In genomic region chrX:8891565-8892276, dm6 we compare ENCODE assay signal across 5 fruit fly cellular contexts.
A peak's percentile ranks its signal among the peaks of the same experiment; 100 is the strongest.
TF ChIP-seq lines count a peak whose summit lies in the region.

No protein-coding gene starts in this region.

TF ChIP-seq in whole organism, adult, 20 proteins besides CTCF, POLR2A, EP300 and RAD21 (continued from another document):
- TF ChIP-seq tj (GFP tag; optimal IDR thresholded peaks at IDR 0.05; lab: Kevin White, UChicago) (peak; percentile 88), pad (GFP tag; optimal IDR thresholded peaks at IDR 0.05; lab: Kevin White, UChicago) (no peak)

TF ChIP-seq in whole organism, embryonic, 481 proteins besides CTCF, POLR2A, EP300 and RAD21 (continued from another document and continues in another):
- TF ChIP-seq sug (tag; optimal IDR thresholded peaks at IDR 0.05; lab: Kevin White, UChicago) (no peak), CG9797 (GFP tag; optimal IDR thresholded peaks at IDR 0.05; lab: Kevin White, UChicago) (no peak), pros (GFP tag; optimal IDR thresholded peaks at IDR 0.05; lab: Kevin White, UChicago) (peak; percentile 50), dmrt11E (tag; optimal IDR thresholded peaks at IDR 0.05; lab: Kevin White, UChicago) (peak; percentile 53), Mes4 (GFP tag; optimal IDR thresholded peaks at IDR 0.05; lab: Kevin White, UChicago) (no peak), Dek (tag; optimal IDR thresholded peaks at IDR 0.05; lab: Kevin White, UChicago) (peak; percentile 71), ssp (GFP tag; IDR thresholded peaks at IDR 0.05; lab: Robert Waterston, UW) (peak; percentile 60), dimm (GFP tag; IDR thresholded peaks at IDR 0.05; lab: Robert Waterston, UW) (no peak), CG4360 (GFP tag; IDR thresholded peaks at IDR 0.05; lab: Robert Waterston, UW) (peak; percentile 98), zen2 (GFP tag; IDR thresholded peaks at IDR 0.05; lab: Robert Waterston, UW; ENCODE audit: partially characterized antibody) (no peak), CG11504 (tag; optimal IDR thresholded peaks at IDR 0.05; lab: Kevin White, UChicago) (peak; percentile 85), HmgD (GFP tag; optimal IDR thresholded peaks at IDR 0.05; lab: Kevin White, UChicago) (no peak), CG43689 (GFP tag; IDR thresholded peaks at IDR 0.05; lab: Robert Waterston, UW) (peak; percentile 57), ems (GFP tag; optimal IDR thresholded peaks at IDR 0.05; lab: Kevin White, UChicago) (peak; percentile 71), CG1832 (GFP tag; optimal IDR thresholded peaks at IDR 0.05; lab: Kevin White, UChicago) (no peak), zfh2 (GFP tag; optimal IDR thresholded peaks at IDR 0.05; lab: Kevin White, UChicago) (no peak), Dip3 (GFP tag; optimal IDR thresholded peaks at IDR 0.05; lab: Kevin White, UChicago) (peak; percentile 4), Bdp1 (GFP tag; optimal IDR thresholded peaks at IDR 0.05; lab: Kevin White, UChicago) (peak; percentile 27), ara (GFP tag; IDR thresholded peaks at IDR 0.05; lab: Robert Waterston, UW) (0 out of 2 replicates have a peak, but pooled peaks have one; percentile 38), az2 (GFP tag; optimal IDR thresholded peaks at IDR 0.05; lab: Kevin White, UChicago) (peak; percentile 78), btn (GFP tag; optimal IDR thresholded peaks at IDR 0.05; lab: Kevin White, UChicago) (no peak), CG7745 (tag; optimal IDR thresholded peaks at IDR 0.05; lab: Kevin White, UChicago) (no peak), CG6272 (GFP tag; IDR thresholded peaks at IDR 0.05; lab: Robert Waterston, UW) (0 out of 2 replicates have a peak, but pooled peaks have one; percentile 12), kay (GFP tag; optimal IDR thresholded peaks at IDR 0.05; lab: Kevin White, UChicago) (no peak), H15 (GFP tag; IDR thresholded peaks at IDR 0.05; lab: Robert Waterston, UW) (no peak), prd (optimal IDR thresholded peaks at IDR 0.05; lab: Kevin White, UChicago) (no peak), prd (GFP tag; IDR thresholded peaks at IDR 0.05; lab: Robert Waterston, UW) (peak; percentile 71), CG17361 (GFP tag; IDR thresholded peaks at IDR 0.05; lab: Robert Waterston, UW) (peak; percentile 75), p53 (GFP tag; optimal IDR thresholded peaks at IDR 0.05; lab: Kevin White, UChicago) (no peak), CG12942 (GFP tag; optimal IDR thresholded peaks at IDR 0.05; lab: Kevin White, UChicago) (peak; percentile 63), MBD-R2 (GFP tag; IDR thresholded peaks at IDR 0.05; lab: Robert Waterston, UW) (no peak; the same call in 1 of the 2 replicates), CG10654 (GFP tag; optimal IDR thresholded peaks at IDR 0.05; lab: Kevin White, UChicago) (peak; percentile 52), gfzf (GFP tag; optimal IDR thresholded peaks at IDR 0.05; lab: Kevin White, UChicago) (no peak)

TF ChIP-seq in whole organism, prepupa, 60 proteins besides CTCF, POLR2A, EP300 and RAD21 (continued from another document and continues in another):
- peak; percentile 71 for TF ChIP-seq Hr4 (GFP tag; optimal IDR thresholded peaks at IDR 0.05; lab: Kevin White, UChicago)
- peak; percentile 51 for TF ChIP-seq Sox14 (GFP tag; optimal IDR thresholded peaks at IDR 0.05; lab: Kevin White, UChicago)
- peak; percentile 16 for TF ChIP-seq CG3032 (tag; optimal IDR thresholded peaks at IDR 0.05; lab: Kevin White, UChicago)
- TF ChIP-seq spab (GFP tag; optimal IDR thresholded peaks at IDR 0.05; lab: Kevin White, UChicago): no peak
- TF ChIP-seq net (GFP tag; optimal IDR thresholded peaks at IDR 0.05; lab: Kevin White, UChicago): peak; percentile 62
- peak; percentile 47 for TF ChIP-seq CG4318 (GFP tag; optimal IDR thresholded peaks at IDR 0.05; lab: Kevin White, UChicago)
- peak; percentile 69; the same call in 2 of the 3 replicates for TF ChIP-seq CG6163 (GFP tag; IDR thresholded peaks at IDR 0.05; lab: Robert Waterston, UW)
- TF ChIP-seq salr (GFP tag; optimal IDR thresholded peaks at IDR 0.05; lab: Kevin White, UChicago): peak in 1 of 2 experiments; percentile 47
- TF ChIP-seq pdm3 (GFP tag; optimal IDR thresholded peaks at IDR 0.05; lab: Kevin White, UChicago): peak; percentile 63
- peak; percentile 64 for TF ChIP-seq Blimp-1 (GFP tag; optimal IDR thresholded peaks at IDR 0.05; lab: Kevin White, UChicago)
- TF ChIP-seq svp (GFP tag; lab: Kevin White, UChicago): peak; percentile 82
- peak; percentile 31 for TF ChIP-seq CG7368 (GFP tag; optimal IDR thresholded peaks at IDR 0.05; lab: Kevin White, UChicago)
- TF ChIP-seq Sox102F (GFP tag; optimal IDR thresholded peaks at IDR 0.05; lab: Kevin White, UChicago): peak; percentile 32
- peak; percentile 58 for TF ChIP-seq CG8119 (GFP tag; IDR thresholded peaks at IDR 0.05; lab: Robert Waterston, UW)
- TF ChIP-seq Hr38 (GFP tag; optimal IDR thresholded peaks at IDR 0.05; lab: Kevin White, UChicago): no peak
- peak; percentile 60 for TF ChIP-seq Smox (GFP tag; optimal IDR thresholded peaks at IDR 0.05; lab: Kevin White, UChicago)
- peak; percentile 60 for TF ChIP-seq CG34406 (GFP tag; optimal IDR thresholded peaks at IDR 0.05; lab: Kevin White, UChicago)
- TF ChIP-seq CG10669 (GFP tag; optimal IDR thresholded peaks at IDR 0.05; lab: Kevin White, UChicago): peak; percentile 56
- peak; percentile 44 for TF ChIP-seq CG16779 (tag; optimal IDR thresholded peaks at IDR 0.05; lab: Kevin White, UChicago)
- peak; percentile 41 for TF ChIP-seq Ets21C (GFP tag; optimal IDR thresholded peaks at IDR 0.05; lab: Kevin White, UChicago)
- no peak for TF ChIP-seq Eip93F (GFP tag; optimal IDR thresholded peaks at IDR 0.05; lab: Kevin White, UChicago)
- TF ChIP-seq CG6808 (GFP tag; optimal IDR thresholded peaks at IDR 0.05; lab: Kevin White, UChicago): peak; percentile 17
- peak; percentile 52 for TF ChIP-seq CG8632 (GFP tag; optimal IDR thresholded peaks at IDR 0.05; lab: Kevin White, UChicago)
- TF ChIP-seq cyc (GFP tag; optimal IDR thresholded peaks at IDR 0.05; lab: Kevin White, UChicago): peak; percentile 34
- TF ChIP-seq CG1621 (tag; optimal IDR thresholded peaks at IDR 0.05; lab: Kevin White, UChicago): peak; percentile 1
- TF ChIP-seq esn (GFP tag; optimal IDR thresholded peaks at IDR 0.05; lab: Kevin White, UChicago): peak; percentile 65
- peak; percentile 58 for TF ChIP-seq fkh (GFP tag; optimal IDR thresholded peaks at IDR 0.05; lab: Kevin White, UChicago)
- TF ChIP-seq CG11902 (GFP tag; optimal IDR thresholded peaks at IDR 0.05; lab: Kevin White, UChicago): peak; percentile 31
- TF ChIP-seq Eip75B (GFP tag; optimal IDR thresholded peaks at IDR 0.05; lab: Kevin White, UChicago): peak; percentile 15
- peak; percentile 82 for TF ChIP-seq Eip78C (GFP tag; lab: Kevin White, UChicago)
- TF ChIP-seq CG6854 (GFP tag; optimal IDR thresholded peaks at IDR 0.05; lab: Kevin White, UChicago): peak; percentile 43
- peak; percentile 8 to 44 for TF ChIP-seq ss (GFP tag; optimal IDR thresholded peaks at IDR 0.05; lab: Kevin White, UChicago)
- TF ChIP-seq dac (GFP tag; optimal IDR thresholded peaks at IDR 0.05; lab: Kevin White, UChicago): peak; percentile 40
- no peak for TF ChIP-seq CG11762 (GFP tag; optimal IDR thresholded peaks at IDR 0.05; lab: Kevin White, UChicago; ENCODE audit: insufficient read depth)

TF ChIP-seq in whole organism, pupa, 21 proteins besides CTCF, POLR2A, EP300 and RAD21 (continued from another document):
- TF ChIP-seq CG10348 (GFP tag; IDR thresholded peaks at IDR 0.05; lab: Robert Waterston, UW) (no peak), CG15710 (tag; optimal IDR thresholded peaks at IDR 0.05; lab: Kevin White, UChicago) (peak; percentile 39)

TF ChIP-seq in whole organism, wandering third instar larva, 38 proteins besides CTCF, POLR2A, EP300 and RAD21 (continued from another document):
- peak in 1 of 2 experiments; percentile 42 for TF ChIP-seq foxo (GFP tag; optimal IDR thresholded peaks at IDR 0.05; lab: Kevin White, UChicago)
- no peak for TF ChIP-seq tai (GFP tag; optimal IDR thresholded peaks at IDR 0.05; lab: Kevin White, UChicago)
- TF ChIP-seq br (GFP tag; optimal IDR thresholded peaks at IDR 0.05; lab: Kevin White, UChicago): peak; percentile 18
- no peak for TF ChIP-seq dmrt93B (GFP tag; optimal IDR thresholded peaks at IDR 0.05; lab: Kevin White, UChicago)
- peak; percentile 7 for TF ChIP-seq Jra (GFP tag; optimal IDR thresholded peaks at IDR 0.05; lab: Kevin White, UChicago)
- no peak for TF ChIP-seq Abd-B (GFP tag; optimal IDR thresholded peaks at IDR 0.05; lab: Kevin White, UChicago)
- no peak for TF ChIP-seq dsf (GFP tag; optimal IDR thresholded peaks at IDR 0.05; lab: Kevin White, UChicago; ENCODE audit: borderline replicate concordance)
- no peak for TF ChIP-seq usp (GFP tag; optimal IDR thresholded peaks at IDR 0.05; lab: Kevin White, UChicago)
- peak; percentile 61 for TF ChIP-seq woc (GFP tag; optimal IDR thresholded peaks at IDR 0.05; lab: Kevin White, UChicago)
- TF ChIP-seq dl (GFP tag; optimal IDR thresholded peaks at IDR 0.05; lab: Kevin White, UChicago; ENCODE audit: insufficient read depth in 1 of 2, partially characterized antibody in 2 of 2): peak; percentile 81 to 88
- TF ChIP-seq sage (GFP tag; optimal IDR thresholded peaks at IDR 0.05; lab: Kevin White, UChicago): peak; percentile 58
- TF ChIP-seq Rel (GFP tag; optimal IDR thresholded peaks at IDR 0.05; lab: Kevin White, UChicago): peak; percentile 50
- TF ChIP-seq Rel (tag; optimal IDR thresholded peaks at IDR 0.05; lab: Kevin White, UChicago): peak; percentile 10
- no peak for TF ChIP-seq Hr78 (GFP tag; optimal IDR thresholded peaks at IDR 0.05; lab: Kevin White, UChicago)
- TF ChIP-seq N (GFP tag; optimal IDR thresholded peaks at IDR 0.05; lab: Kevin White, UChicago): no peak
- peak; percentile 58 for TF ChIP-seq rgr (GFP tag; optimal IDR thresholded peaks at IDR 0.05; lab: Kevin White, UChicago)
- peak; percentile 58 for TF ChIP-seq sv (GFP tag; optimal IDR thresholded peaks at IDR 0.05; lab: Kevin White, UChicago)
- TF ChIP-seq Mio (GFP tag; optimal IDR thresholded peaks at IDR 0.05; lab: Kevin White, UChicago): no peak
